Fruit fly (Drosophila melanogaster) whole organism, pupa: ENCODE measurements around the gene CG42588.

ENCODE experiments used
- CG10348 ChIP-seq: fragments of 200-800 bp; sonication (Bioruptor generic); IDR thresholded peaks from 2 replicates; pipeline ENCODE4 v1.3.6; 2022; ENCODE audit warnings: missing biosample characterization, missing genetic modification characterization
- CG12605 ChIP-seq: fragments of 200-800 bp; sonication (Bioruptor generic); IDR thresholded peaks from 2 replicates; pipeline ENCODE4 v1.3.6; 2022; ENCODE audit warnings: missing biosample characterization, missing genetic modification characterization
- CG13204 ChIP-seq: fragments of 200-800 bp; sonication (Bioruptor generic); optimal IDR thresholded peaks from 2 replicates; lab custom pipeline; 2018; ENCODE audit warnings: missing biosample characterization, mild to moderate bottlenecking, missing genetic modification characterization, moderate library complexity
- CG14655 ChIP-seq: fragments of 200-800 bp; sonication (Bioruptor generic); optimal IDR thresholded peaks from 3 replicates; lab custom pipeline; 2017; ENCODE audit warnings: mild to moderate bottlenecking, missing biosample characterization, missing genetic modification reagents, missing genetic modification characterization
- CG15710 ChIP-seq: fragments of 200-800 bp; sonication (Bioruptor generic); optimal IDR thresholded peaks from 2 replicates; lab custom pipeline; 2018; ENCODE audit warnings: missing biosample characterization, mild to moderate bottlenecking, missing genetic modification characterization, moderate library complexity
- CG17806 ChIP-seq: fragments of 200-800 bp; sonication (Bioruptor generic); optimal IDR thresholded peaks from 2 replicates; lab custom pipeline; 2018; ENCODE audit warnings: missing biosample characterization, mild to moderate bottlenecking, missing genetic modification characterization, moderate library complexity
- CG32121 ChIP-seq: fragments of 200-800 bp; sonication (Bioruptor generic); IDR thresholded peaks from 2 replicates; pipeline ENCODE4 v1.3.6; 2022; ENCODE audit warnings: missing biosample characterization, missing genetic modification characterization
- CG34367 ChIP-seq: fragments of 200-800 bp; sonication (Bioruptor generic); optimal IDR thresholded peaks from 2 replicates; lab custom pipeline; 2018; ENCODE audit warnings: missing biosample characterization, mild to moderate bottlenecking, missing genetic modification characterization
- CG4496 ChIP-seq: fragments of 200-800 bp; sonication (Bioruptor generic); IDR thresholded peaks from 3 replicates; pipeline ENCODE4 v1.3.6; 2022; ENCODE audit warnings: missing biosample characterization, missing genetic modification characterization
- CG8159 ChIP-seq: fragments of 200-800 bp; sonication (Bioruptor generic); optimal IDR thresholded peaks from 3 replicates; lab custom pipeline; 2018; ENCODE audit warnings: missing biosample characterization, mild to moderate bottlenecking, missing genetic modification characterization, moderate library complexity
- CG8301 ChIP-seq: fragments of 200-800 bp; sonication (Bioruptor generic); optimal IDR thresholded peaks from 2 replicates; lab custom pipeline; 2018; ENCODE audit warnings: missing biosample characterization, mild to moderate bottlenecking, missing genetic modification characterization
- CG9948 ChIP-seq: fragments of 200-800 bp; sonication (Bioruptor generic); optimal IDR thresholded peaks from 2 replicates; lab custom pipeline; 2018; ENCODE audit warnings: missing biosample characterization, mild to moderate bottlenecking, missing genetic modification characterization, moderate library complexity
- D1 ChIP-seq: fragments of 200-800 bp; sonication (Bioruptor generic); optimal IDR thresholded peaks from 2 replicates; lab custom pipeline; 2018; ENCODE audit warnings: missing biosample characterization, mild to moderate bottlenecking, missing genetic modification characterization, moderate library complexity
- EcR ChIP-seq: fragments of 200-800 bp; sonication (Bioruptor generic); optimal IDR thresholded peaks from 3 replicates; lab custom pipeline; 2019; ENCODE audit warnings: missing biosample characterization, missing genetic modification characterization, mild to moderate bottlenecking, moderate library complexity, missing genetic modification reagents
- Ets98B ChIP-seq: fragments of 200-800 bp; sonication (Bioruptor generic); IDR thresholded peaks from 2 replicates; pipeline ENCODE4 v1.3.6; 2022; ENCODE audit warnings: missing biosample characterization, missing genetic modification characterization
- Pif1A ChIP-seq: fragments of 200-800 bp; sonication (Bioruptor generic); optimal IDR thresholded peaks from 3 replicates; lab custom pipeline; 2016; ENCODE audit warnings: missing biosample characterization, missing genetic modification characterization
- Pif1B ChIP-seq: fragments of 200-800 bp; sonication (Bioruptor generic); optimal IDR thresholded peaks from 3 replicates; lab custom pipeline; 2016; ENCODE audit warnings: missing biosample characterization, missing genetic modification characterization
- Snoo ChIP-seq: fragments of 200-800 bp; sonication (Bioruptor generic); optimal IDR thresholded peaks from 3 replicates; lab custom pipeline; 2017; ENCODE audit warnings: missing biosample characterization, mild to moderate bottlenecking, missing genetic modification characterization, inconsistent platforms
- fd96Ca ChIP-seq: fragments of 200-800 bp; sonication (Bioruptor generic); IDR thresholded peaks from 3 replicates; pipeline ENCODE4 v1.3.6; 2022; ENCODE audit warnings: missing biosample characterization, missing genetic modification characterization
- gl ChIP-seq: fragments of 200-800 bp; sonication (Bioruptor generic); optimal IDR thresholded peaks from 2 replicates; lab custom pipeline; 2018; ENCODE audit warnings: missing biosample characterization, mild to moderate bottlenecking, missing genetic modification characterization
- rn ChIP-seq: fragments of 200-800 bp; sonication (Bioruptor generic); IDR thresholded peaks from 2 replicates; pipeline ENCODE4 v1.3.6; 2022; ENCODE audit warnings: missing biosample characterization, missing genetic modification characterization

The CG42588 gene

DNA sequence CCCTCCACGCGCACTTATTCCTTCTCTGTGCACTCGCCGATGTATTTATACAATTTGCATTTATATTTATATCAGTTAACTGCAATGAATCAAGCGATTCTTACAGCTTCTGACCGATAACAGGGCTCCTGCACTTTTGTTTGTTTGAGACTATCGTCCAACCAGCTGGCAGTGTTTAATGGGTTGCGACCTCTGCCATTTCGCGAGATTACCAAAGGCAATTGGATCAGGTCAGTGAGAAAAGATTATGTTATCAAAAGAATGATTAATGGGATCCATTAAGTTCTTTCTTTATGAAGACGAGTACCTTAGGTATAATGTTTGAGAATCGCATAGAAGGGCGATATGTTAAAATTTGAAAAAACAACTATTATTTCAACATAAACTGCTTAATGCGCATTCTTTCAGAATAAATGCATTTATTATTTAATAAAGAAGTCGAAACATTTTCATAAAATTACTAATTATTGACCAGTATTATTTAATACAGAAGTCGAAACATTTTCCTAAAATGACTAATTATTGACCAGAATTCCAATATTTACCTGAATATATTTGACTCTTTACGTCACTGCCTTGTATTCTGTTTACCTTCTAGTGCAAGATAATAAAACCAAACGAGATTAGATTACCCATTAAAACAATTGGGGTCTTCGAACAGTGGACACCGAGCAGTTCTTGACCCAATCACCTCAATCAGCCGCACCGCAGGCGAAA lies 14.5 kb upstream of the CG42588 start:
- TF ChIP-seq CG13204 (GFP tag; lab: Kevin White, UChicago) = no peak
- no peak for TF ChIP-seq CG4496
- no peak for TF ChIP-seq Pif1A
- TF ChIP-seq EcR (GFP tag; lab: Kevin White, UChicago) = no peak
- no peak for TF ChIP-seq CG34367
- TF ChIP-seq gl = no peak
- TF ChIP-seq CG9948 (tag; lab: Kevin White, UChicago) = no peak
- no peak for TF ChIP-seq rn (GFP tag; lab: Robert Waterston, UW)
- TF ChIP-seq CG8159 = no peak
- TF ChIP-seq CG17806 (tag; lab: Kevin White, UChicago) = no peak
- TF ChIP-seq CG10348 (GFP tag; lab: Robert Waterston, UW) = no peak
- TF ChIP-seq, all 21 proteins: peak for 0

- TF ChIP-seq CG4496 (no peak), Pif1A (no peak), EcR (GFP tag; lab: Kevin White, UChicago) (peak; percentile 74), Ets98B (GFP tag; lab: Robert Waterston, UW) (no peak), CG13204 (GFP tag; lab: Kevin White, UChicago) (no peak)
These were observed 13.9 kb upstream of the CG42588 start for dm6 chr3L:12800167-12800566.

- no peak for TF ChIP-seq CG15710
- peak; percentile 78; the same call in 2 of the 3 replicates for TF ChIP-seq fd96Ca (GFP tag; lab: Robert Waterston, UW)
- TF ChIP-seq Pif1B (GFP tag; lab: Kevin White, UChicago) = peak; percentile 59
- TF ChIP-seq CG8301 (tag; lab: Kevin White, UChicago) = peak; percentile 78
- no peak for TF ChIP-seq D1 (tag; lab: Kevin White, UChicago)
- TF ChIP-seq CG9948 (tag; lab: Kevin White, UChicago) = no peak
- peak; percentile 88 for TF ChIP-seq CG14655 (GFP tag; lab: Kevin White, UChicago)
- peak; percentile 94 for TF ChIP-seq CG12605 (GFP tag; lab: Robert Waterston, UW)
- TF ChIP-seq CG32121 = peak; percentile 88
- TF ChIP-seq Snoo = no peak
- no peak for TF ChIP-seq CG13204 (GFP tag; lab: Kevin White, UChicago)
- TF ChIP-seq CG17806 (tag; lab: Kevin White, UChicago) = no peak
- TF ChIP-seq Pif1A = peak; percentile 73
- TF ChIP-seq CG10348 (GFP tag; lab: Robert Waterston, UW) = no peak
- peak; percentile 87 for TF ChIP-seq CG4496
- peak; percentile 87 for TF ChIP-seq Ets98B (GFP tag; lab: Robert Waterston, UW)
- peak; percentile 12 for TF ChIP-seq CG34367
These were observed 11.6 kb upstream of the CG42588 start for dm6 chr3L:12802443-12802865.

dm6 chr3L:12803159-12804034 lies 10.7 kb upstream of the CG42588 start:
- TF ChIP-seq EcR (GFP tag; lab: Kevin White, UChicago) (no peak), Snoo (no peak), CG9948 (tag; lab: Kevin White, UChicago) (peak; percentile 1), D1 (tag; lab: Kevin White, UChicago) (no peak), CG4496 (no peak), CG13204 (GFP tag; lab: Kevin White, UChicago) (no peak), fd96Ca (GFP tag; lab: Robert Waterston, UW) (no peak), CG17806 (tag; lab: Kevin White, UChicago) (no peak), Pif1A (no peak), rn (GFP tag; lab: Robert Waterston, UW) (no peak), CG8159 (no peak), Pif1B (GFP tag; lab: Kevin White, UChicago) (no peak), CG32121 (0 out of 2 replicates have a peak, but pooled peaks have one; percentile 21)

DNA sequence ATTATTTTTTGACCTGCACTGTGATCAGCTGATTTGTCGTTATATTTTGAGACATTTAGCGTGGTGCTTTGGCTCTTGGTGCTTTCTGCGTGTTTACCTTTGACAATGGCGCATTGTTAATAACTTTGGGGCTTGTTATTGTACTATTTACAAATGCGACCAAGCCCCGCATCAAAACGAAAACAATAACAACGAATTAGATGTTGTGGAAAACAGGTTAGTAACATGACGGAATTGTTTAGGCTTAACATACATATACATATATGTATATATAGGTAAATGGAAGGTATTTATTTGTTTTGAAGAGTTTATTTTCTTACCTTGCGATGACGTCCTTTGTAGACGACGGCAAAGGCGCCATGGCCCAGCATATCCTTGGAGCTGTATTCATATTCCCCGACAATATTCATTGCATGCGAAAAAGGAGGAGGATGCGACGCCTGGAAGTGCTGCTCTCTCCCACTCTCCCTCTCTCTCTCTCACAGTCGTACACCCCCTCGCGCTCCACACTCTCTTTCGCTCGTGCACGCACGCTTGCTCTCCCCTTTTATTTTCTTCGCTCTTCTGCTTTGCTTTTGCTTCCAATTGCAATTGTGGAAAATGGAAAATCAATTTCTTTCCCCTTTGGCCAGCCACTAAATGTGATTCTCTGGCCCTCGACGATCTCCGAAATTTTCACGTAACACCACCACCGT lies 9.9 kb upstream of the CG42588 start:
- TF ChIP-seq Pif1B (GFP tag; lab: Kevin White, UChicago) = no peak
- peak; percentile 43; the same call in 1 of the 3 replicates for TF ChIP-seq CG4496
- TF ChIP-seq CG13204 (GFP tag; lab: Kevin White, UChicago) = no peak
- TF ChIP-seq Snoo = no peak
- no peak for TF ChIP-seq CG34367
- TF ChIP-seq Ets98B (GFP tag; lab: Robert Waterston, UW) = no peak
- peak; percentile 11; the same call in 1 of the 2 replicates for TF ChIP-seq CG12605 (GFP tag; lab: Robert Waterston, UW)
- peak; percentile 4 for TF ChIP-seq Pif1A
- TF ChIP-seq fd96Ca (GFP tag; lab: Robert Waterston, UW) = peak; percentile 40; the same call in 2 of the 3 replicates
- TF ChIP-seq CG17806 (tag; lab: Kevin White, UChicago) = no peak
- TF ChIP-seq CG10348 (GFP tag; lab: Robert Waterston, UW) = no peak
- TF ChIP-seq rn (GFP tag; lab: Robert Waterston, UW) = no peak
- TF ChIP-seq D1 (tag; lab: Kevin White, UChicago) = no peak
